Fruit fly (Drosophila melanogaster) Kc167 (cell line): ENCODE results near the gene Ndae1.

ENCODE experiments used
- h ChIP-seq: fragments of >200 bp; optimal IDR thresholded peaks from 3 replicates; lab custom pipeline; 2018; ENCODE audit warnings: missing external identifiers
- psq ChIP-seq: fragments of >200 bp; optimal IDR thresholded peaks from 2 replicates; lab custom pipeline; 2017; ENCODE audit warnings: missing external identifiers

DNA sequence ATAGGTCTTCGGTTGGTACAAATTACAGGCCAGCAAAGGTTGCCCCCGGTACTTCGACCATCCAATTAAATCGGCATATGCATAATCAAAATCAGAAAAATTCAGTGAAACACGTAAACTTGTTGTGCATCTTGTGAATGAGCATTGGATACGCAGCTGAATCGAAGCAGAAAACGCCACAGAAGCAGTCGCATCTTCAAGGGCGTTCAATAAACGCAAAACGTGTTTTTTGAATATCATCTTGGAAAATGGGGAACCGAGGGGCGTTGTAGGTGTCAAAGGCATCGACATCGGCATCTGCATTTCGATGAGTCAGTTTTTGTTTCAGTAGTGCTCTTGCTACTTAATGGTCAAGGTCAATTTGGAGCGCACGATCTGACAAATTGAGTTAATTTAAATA, 74.8 kb downstream of the Ndae1 start:
- TF ChIP-seq psq (lab: Kevin White, UChicago) (no peak), h (lab: Kevin White, UChicago) (no peak)
